Fruit fly (Drosophila melanogaster) whole organism, embryonic: ENCODE results near the gene Drgx.
A peak's percentile ranks its signal among the peaks of the same experiment; 100 is the strongest.

Experiments
- Atf3 ChIP-seq: fragments of 200-800 bp; sonication (Bioruptor generic); optimal IDR thresholded peaks from 3 replicates; lab custom pipeline; 2016; ENCODE audit warnings: missing biosample characterization, missing genetic modification characterization
- B-H2 ChIP-seq: fragments of 200-800 bp; sonication (Bioruptor generic); optimal IDR thresholded peaks from 2 replicates; lab custom pipeline; 2018; ENCODE audit warnings: missing biosample characterization, mild to moderate bottlenecking, missing genetic modification characterization
- Bteb2 ChIP-seq: fragments of 200-800 bp; sonication (Bioruptor generic); optimal IDR thresholded peaks from 2 replicates; lab custom pipeline; 2016; ENCODE audit warnings: missing biosample characterization, missing genetic modification characterization
- CG10267 ChIP-seq: fragments of 200-800 bp; sonication (Bioruptor generic); optimal IDR thresholded peaks from 2 replicates; lab custom pipeline; 2018; ENCODE audit warnings: missing biosample characterization, mild to moderate bottlenecking, missing genetic modification characterization, moderate library complexity
- CG11085 ChIP-seq: fragments of 200-800 bp; sonication (Bioruptor generic); IDR thresholded peaks from 2 replicates; pipeline ENCODE4 v1.3.6; 2022; ENCODE audit warnings: missing biosample characterization, missing genetic modification characterization
- CG11247 ChIP-seq: fragments of 200-800 bp; sonication (Bioruptor generic); IDR thresholded peaks from 2 replicates; pipeline ENCODE4 v1.3.6; 2022; ENCODE audit warnings: missing biosample characterization, missing genetic modification characterization
- CG11695 ChIP-seq: fragments of 200-800 bp; sonication (Bioruptor generic); IDR thresholded peaks from 3 replicates; pipeline ENCODE4 v1.3.6; 2022; ENCODE audit warnings: missing biosample characterization, missing genetic modification characterization
- CG12155 ChIP-seq: fragments of 200-800 bp; sonication (Bioruptor generic); optimal IDR thresholded peaks from 3 replicates; lab custom pipeline; 2016; ENCODE audit warnings: missing biosample characterization, missing genetic modification characterization
- CG14014 ChIP-seq: fragments of 200-800 bp; sonication (Bioruptor generic); IDR thresholded peaks from 2 replicates; pipeline ENCODE4 v1.3.6; 2022; ENCODE audit warnings: missing biosample characterization, missing genetic modification characterization
- CG14441 ChIP-seq: fragments of 200-800 bp; sonication (Bioruptor generic); IDR thresholded peaks from 2 replicates; pipeline ENCODE4 v1.3.6; 2022; ENCODE audit warnings: missing biosample characterization, missing genetic modification characterization
- CG15514 ChIP-seq: fragments of 200-800 bp; sonication (Bioruptor generic); optimal IDR thresholded peaks from 3 replicates; lab custom pipeline; 2017; ENCODE audit warnings: missing biosample characterization, missing genetic modification characterization, mild to moderate bottlenecking, moderate library complexity, missing genetic modification reagents
- CG16813 ChIP-seq: fragments of 200-800 bp; sonication (Bioruptor generic); IDR thresholded peaks from 3 replicates; pipeline ENCODE4 v1.3.6; 2022; ENCODE audit warnings: missing biosample characterization, missing genetic modification characterization; ENCODE audit not compliant: partially characterized antibody
- CG2120 ChIP-seq: fragments of 200-800 bp; sonication (Bioruptor generic); optimal IDR thresholded peaks from 3 replicates; lab custom pipeline; 2016; ENCODE audit warnings: missing biosample characterization, missing genetic modification characterization
- CG2678 ChIP-seq: fragments of 200-800 bp; sonication (Bioruptor generic); optimal IDR thresholded peaks from 3 replicates; lab custom pipeline; 2019; ENCODE audit warnings: missing biosample characterization, mild to moderate bottlenecking, missing genetic modification characterization, moderate library complexity
- CG3065 ChIP-seq: fragments of 200-800 bp; sonication (Bioruptor generic); optimal IDR thresholded peaks from 2 replicates; lab custom pipeline; 2016; ENCODE audit warnings: missing biosample characterization, missing genetic modification characterization
- CG31224 ChIP-seq: fragments of 200-800 bp; sonication (Bioruptor generic); IDR thresholded peaks from 2 replicates; pipeline ENCODE4 v1.3.6; 2022; ENCODE audit warnings: missing biosample characterization, missing genetic modification characterization
- CG32532 ChIP-seq: fragments of 200-800 bp; sonication (Bioruptor generic); IDR thresholded peaks from 2 replicates; pipeline ENCODE4 v1.3.6; 2022; ENCODE audit warnings: missing biosample characterization, missing genetic modification characterization
- CG3995 ChIP-seq: fragments of 200-800 bp; sonication (Bioruptor generic); optimal IDR thresholded peaks from 3 replicates; lab custom pipeline; 2016; ENCODE audit warnings: missing biosample characterization, missing genetic modification characterization
- CG4424 ChIP-seq: fragments of 200-800 bp; sonication (Bioruptor generic); optimal IDR thresholded peaks from 3 replicates; lab custom pipeline; 2016; ENCODE audit warnings: missing biosample characterization, missing genetic modification characterization
- CG6175 ChIP-seq: fragments of 200-800 bp; sonication (Bioruptor generic); IDR thresholded peaks from 3 replicates; pipeline ENCODE4 v1.3.6; 2022; ENCODE audit warnings: missing biosample characterization, missing genetic modification characterization
- CG7372 ChIP-seq: fragments of 200-800 bp; sonication (Bioruptor generic); IDR thresholded peaks from 2 replicates; pipeline ENCODE4 v1.3.6; 2022; ENCODE audit warnings: missing biosample characterization, missing genetic modification characterization
- CG9215 ChIP-seq: fragments of 200-800 bp; sonication (Bioruptor generic); IDR thresholded peaks from 2 replicates; pipeline ENCODE4 v1.3.6; 2022; ENCODE audit warnings: missing biosample characterization, missing genetic modification characterization
- CG9932 ChIP-seq: fragments of 200-800 bp; sonication (Bioruptor generic); IDR thresholded peaks from 2 replicates; pipeline ENCODE4 v1.3.6; 2022; ENCODE audit warnings: missing biosample characterization, missing genetic modification characterization
- Dip3 ChIP-seq: fragments of 200-800 bp; sonication (Bioruptor generic); optimal IDR thresholded peaks from 3 replicates; lab custom pipeline; 2016; ENCODE audit warnings: missing biosample characterization, missing genetic modification characterization
- Drgx ChIP-seq: fragments of 200-800 bp; sonication (Bioruptor generic); IDR thresholded peaks from 2 replicates; pipeline ENCODE4 v1.3.6; 2022; ENCODE audit warnings: missing biosample characterization, missing genetic modification characterization
- Hr39 ChIP-seq: fragments of >200 bp; optimal IDR thresholded peaks from 2 replicates; lab custom pipeline; 2017
- MBD-R2 ChIP-seq: fragments of 200-800 bp; sonication (Bioruptor generic); IDR thresholded peaks from 2 replicates; pipeline ENCODE4 v1.3.6; 2022; ENCODE audit warnings: missing biosample characterization, missing genetic modification characterization
- NfI ChIP-seq: fragments of 200-800 bp; sonication (Bioruptor generic); optimal IDR thresholded peaks from 3 replicates; lab custom pipeline; 2018; ENCODE audit warnings: missing biosample characterization, mild to moderate bottlenecking, missing genetic modification characterization, moderate library complexity
- Optix ChIP-seq: fragments of 200-800 bp; sonication (Bioruptor generic); IDR thresholded peaks from 3 replicates; pipeline ENCODE4 v1.3.6; 2022; ENCODE audit warnings: missing biosample characterization, missing genetic modification characterization
- Ptx1 ChIP-seq: fragments of 200-800 bp; sonication (Bioruptor generic); IDR thresholded peaks from 2 replicates; pipeline ENCODE4 v1.3.6; 2022; ENCODE audit warnings: missing biosample characterization, missing genetic modification characterization
- Sox100B ChIP-seq: fragments of 200-800 bp; sonication (Bioruptor generic); optimal IDR thresholded peaks from 3 replicates; lab custom pipeline; 2018; ENCODE audit warnings: missing biosample characterization, mild to moderate bottlenecking, missing genetic modification characterization
- Sox102F ChIP-seq: fragments of 200-800 bp; sonication (Bioruptor generic); optimal IDR thresholded peaks from 2 replicates; lab custom pipeline; 2018; ENCODE audit warnings: missing biosample characterization, mild to moderate bottlenecking, missing genetic modification characterization, moderate library complexity
- Taf1 ChIP-seq: fragments of 200-800 bp; sonication (Bioruptor generic); IDR thresholded peaks from 2 replicates; pipeline ENCODE4 v1.3.6; 2022; ENCODE audit warnings: missing biosample characterization, missing genetic modification characterization
- al ChIP-seq: fragments of 200-800 bp; sonication (Bioruptor generic); IDR thresholded peaks from 2 replicates; pipeline ENCODE4 v1.3.6; 2022; ENCODE audit warnings: missing biosample characterization, missing genetic modification characterization
- ara ChIP-seq: fragments of 200-800 bp; sonication (Bioruptor generic); IDR thresholded peaks from 2 replicates; pipeline ENCODE4 v1.3.6; 2022; ENCODE audit warnings: missing biosample characterization, missing genetic modification characterization
- ash1 ChIP-seq: fragments of 200-800 bp; sonication (Bioruptor generic); optimal IDR thresholded peaks from 2 replicates; lab custom pipeline; 2018; ENCODE audit warnings: missing biosample characterization, mild to moderate bottlenecking, missing genetic modification characterization
- caup ChIP-seq: fragments of 200-800 bp; sonication (Bioruptor generic); optimal IDR thresholded peaks from 3 replicates; lab custom pipeline; 2017; ENCODE audit warnings: missing biosample characterization, mild to moderate bottlenecking, missing genetic modification characterization, moderate library complexity; ENCODE audit not compliant: severe bottlenecking
- ci ChIP-seq: fragments of 200-800 bp; sonication (Bioruptor generic); IDR thresholded peaks from 3 replicates; pipeline ENCODE4 v1.3.6; 2022; ENCODE audit warnings: missing biosample characterization, missing genetic modification characterization
- esg ChIP-seq: fragments of 200-800 bp; sonication (Bioruptor generic); conservative IDR thresholded peaks from 2 replicates; pipeline ENCODE4 v1.3.6; 2022; ENCODE audit warnings: missing biosample characterization, missing genetic modification characterization
- gcm ChIP-seq: fragments of 200-800 bp; sonication (Bioruptor generic); optimal IDR thresholded peaks from 2 replicates; lab custom pipeline; 2019; ENCODE audit warnings: missing biosample characterization, mild to moderate bottlenecking, missing genetic modification characterization, moderate library complexity
- klu ChIP-seq: fragments of 200-800 bp; sonication (Bioruptor generic); IDR thresholded peaks from 2 replicates; pipeline ENCODE4 v1.3.6; 2022; ENCODE audit warnings: missing biosample characterization, missing genetic modification characterization
- lbe ChIP-seq: fragments of 200-800 bp; sonication (Bioruptor generic); optimal IDR thresholded peaks from 2 replicates; lab custom pipeline; 2016; ENCODE audit warnings: missing biosample characterization, mild to moderate bottlenecking, missing genetic modification characterization
- lmd ChIP-seq: fragments of 200-800 bp; sonication (Bioruptor generic); IDR thresholded peaks from 2 replicates; pipeline ENCODE4 v1.3.6; 2022; ENCODE audit warnings: missing biosample characterization, missing genetic modification characterization
- mam ChIP-seq: fragments of 200-800 bp; sonication (Bioruptor generic); optimal IDR thresholded peaks from 3 replicates; lab custom pipeline; 2016; ENCODE audit warnings: missing biosample characterization, missing genetic modification characterization
- nau ChIP-seq: fragments of 200-800 bp; sonication (Bioruptor generic); optimal IDR thresholded peaks from 3 replicates; lab custom pipeline; 2017; ENCODE audit warnings: missing biosample characterization, mild to moderate bottlenecking, missing genetic modification characterization, missing genetic modification reagents
- odd ChIP-seq: fragments of 200-800 bp; sonication (Bioruptor generic); optimal IDR thresholded peaks from 2 replicates; lab custom pipeline; 2017; ENCODE audit warnings: missing biosample characterization, mild to moderate bottlenecking, missing genetic modification characterization
- sens ChIP-seq: fragments of 200-800 bp; sonication (Bioruptor generic); peaks from one replicate; lab custom pipeline; 2016; ENCODE audit warnings: missing biosample characterization, missing genetic modification characterization
- sima ChIP-seq: fragments of 200-800 bp; sonication (Bioruptor generic); optimal IDR thresholded peaks from 2 replicates; lab custom pipeline; 2016; ENCODE audit warnings: missing biosample characterization, missing genetic modification characterization
- sisA ChIP-seq: fragments of 200-800 bp; sonication (Bioruptor generic); IDR thresholded peaks from 2 replicates; pipeline ENCODE4 v1.3.6; 2022; ENCODE audit warnings: missing biosample characterization, missing genetic modification characterization
- slbo ChIP-seq: fragments of 200-800 bp; sonication (Bioruptor generic); IDR thresholded peaks from 2 replicates; pipeline ENCODE4 v1.3.6; 2022; ENCODE audit warnings: missing biosample characterization, missing genetic modification characterization
- toy ChIP-seq: fragments of 200-800 bp; sonication (Bioruptor generic); IDR thresholded peaks from 2 replicates; pipeline ENCODE4 v1.3.6; 2022; ENCODE audit warnings: missing biosample characterization, missing genetic modification characterization
- zfh2 ChIP-seq: fragments of 200-800 bp; sonication (Bioruptor generic); optimal IDR thresholded peaks from 2 replicates; lab custom pipeline; 2016; ENCODE audit warnings: missing biosample characterization, missing genetic modification characterization

Gene Drgx

DNA sequence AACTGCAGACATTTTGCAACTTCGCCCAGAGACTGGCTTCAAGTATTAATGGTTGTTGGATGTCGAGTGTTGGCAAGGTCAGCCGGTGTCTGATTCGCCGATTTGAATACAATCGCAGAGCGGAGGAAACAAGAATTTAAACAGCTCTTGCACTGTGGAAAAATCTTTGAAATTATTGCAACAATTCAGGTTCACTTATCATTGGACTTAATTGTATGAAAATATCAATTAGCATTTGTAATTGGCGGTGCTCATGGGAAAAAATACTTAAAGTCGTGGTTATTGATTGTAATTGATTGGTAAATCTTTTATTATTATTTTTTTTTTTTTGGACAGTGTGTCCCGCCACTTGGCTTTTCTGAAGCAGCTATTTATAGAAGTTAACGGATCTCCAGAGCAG is 33.1 kb upstream of the Drgx start (continued):
- TF ChIP-seq CG15514 (GFP tag; lab: Kevin White, UChicago) (peak; percentile 36), toy (peak; percentile 17; the same call in 1 of the 2 replicates), lmd (GFP tag; lab: Robert Waterston, UW) (peak; percentile 61; the same call in 1 of the 2 replicates), gcm (GFP tag; lab: Kevin White, UChicago) (no peak), slbo (peak; percentile 75), ci (GFP tag; lab: Robert Waterston, UW) (no peak), CG9215 (peak; percentile 66), CG14014 (GFP tag; lab: Robert Waterston, UW) (peak; percentile 53; the same call in 1 of the 2 replicates), CG3065 (no peak), CG11085 (GFP tag; lab: Robert Waterston, UW) (peak; percentile 11; the same call in 1 of the 2 replicates), mam (GFP tag; lab: Kevin White, UChicago) (peak; percentile 47), Ptx1 (peak; percentile 44; the same call in 1 of the 2 replicates), CG14441 (GFP tag; lab: Robert Waterston, UW) (peak; percentile 49), Taf1 (peak; percentile 46; the same call in 1 of the 2 replicates), esg (GFP tag; lab: Robert Waterston, UW) (peak; percentile 25; the same call in 1 of the 2 replicates), B-H2 (no peak), CG9932 (peak; percentile 70), nau (GFP tag; lab: Kevin White, UChicago) (no peak), CG12155 (GFP tag; lab: Kevin White, UChicago) (peak; percentile 23), CG11695 (peak; percentile 65; the same call in 2 of the 3 replicates), CG2120 (GFP tag; lab: Kevin White, UChicago) (peak; percentile 75), CG4424 (GFP tag; lab: Kevin White, UChicago) (peak; percentile 26), Sox100B (GFP tag; lab: Kevin White, UChicago) (no peak), al (GFP tag; lab: Robert Waterston, UW) (peak; percentile 65), Bteb2 (GFP tag; lab: Kevin White, UChicago) (peak; percentile 37), ara (GFP tag; lab: Robert Waterston, UW) (0 out of 2 replicates have a peak, but pooled peaks have one; percentile 27), CG11247 (GFP tag; lab: Robert Waterston, UW) (peak; percentile 40; the same call in 1 of the 2 replicates), klu (GFP tag; lab: Robert Waterston, UW) (peak; percentile 32; the same call in 1 of the 2 replicates), Hr39 (no peak), CG7372 (GFP tag; lab: Robert Waterston, UW) (peak; percentile 43; the same call in 1 of the 2 replicates), sisA (GFP tag; lab: Robert Waterston, UW) (peak; percentile 34; the same call in 1 of the 2 replicates), CG2678 (tag; lab: Kevin White, UChicago) (peak; percentile 50), lbe (peak; percentile 45), zfh2 (GFP tag; lab: Kevin White, UChicago) (peak; percentile 14), ash1 (GFP tag; lab: Kevin White, UChicago) (no peak), CG3995 (GFP tag; lab: Kevin White, UChicago) (no peak), CG32532 (peak; percentile 85), Dip3 (GFP tag; lab: Kevin White, UChicago) (peak; percentile 40), NfI (peak; percentile 8), CG16813 (GFP tag; lab: Robert Waterston, UW) (no peak), Sox102F (GFP tag; lab: Kevin White, UChicago) (peak; percentile 8), CG31224 (GFP tag; lab: Robert Waterston, UW) (peak; percentile 49), CG6175 (0 out of 3 replicates have a peak, but pooled peaks have one; percentile 19), MBD-R2 (GFP tag; lab: Robert Waterston, UW) (peak; percentile 29; the same call in 1 of the 2 replicates), Optix (no peak), sens (GFP tag; lab: Kevin White, UChicago) (no peak), caup (peak; percentile 12), sima (GFP tag; lab: Kevin White, UChicago) (no peak), Drgx (GFP tag; lab: Robert Waterston, UW) (peak; percentile 79), odd (GFP tag; lab: Kevin White, UChicago) (peak; percentile 38), Atf3 (GFP tag; lab: Kevin White, UChicago) (no peak), CG10267 (peak; percentile 1)
